Worm (Caenorhabditis elegans) whole organism, late embryonic: ENCODE data around the gene R13D11.4.

Experiments used
- C38D4.7 ChIP-seq: fragments of 200-800 bp; sonication (Bioruptor generic); optimal IDR thresholded peaks from 2 replicates; lab custom pipeline; 2018; ENCODE audit warnings: mild to moderate bottlenecking, missing genetic modification characterization, moderate library complexity, missing compliant biosample characterization
- Y22D7AL.16 ChIP-seq: sonication (generic microtip); optimal IDR thresholded peaks from 2 replicates; lab custom pipeline; 2016; ENCODE audit warnings: missing genetic modification characterization, missing compliant biosample characterization
- ama-1 ChIP-seq: fragments of 150-350 bp; optimal IDR thresholded peaks from 2 replicates; lab custom pipeline; 2014
- ceh-24 ChIP-seq: sonication (generic microtip); optimal IDR thresholded peaks from 2 replicates; lab custom pipeline; 2016; ENCODE audit warnings: mild to moderate bottlenecking, missing genetic modification characterization, missing compliant biosample characterization
- ceh-48 ChIP-seq: sonication (generic microtip); optimal IDR thresholded peaks from 2 replicates; lab custom pipeline; 2016; ENCODE audit warnings: missing genetic modification characterization, inconsistent platforms, missing compliant biosample characterization
- elt-2 ChIP-seq: sonication (generic microtip); optimal IDR thresholded peaks from 2 replicates; lab custom pipeline; 2016; ENCODE audit warnings: missing genetic modification reagents, missing genetic modification characterization, missing compliant biosample characterization
- lin-11 ChIP-seq: fragments of 200-800 bp; sonication (Bioruptor generic); optimal IDR thresholded peaks from 2 replicates; lab custom pipeline; 2018; ENCODE audit warnings: mild to moderate bottlenecking, missing genetic modification characterization, missing compliant biosample characterization
- nfya-1 ChIP-seq: sonication (generic microtip); optimal IDR thresholded peaks from 2 replicates; lab custom pipeline; 2017; ENCODE audit warnings: missing genetic modification characterization, mild to moderate bottlenecking, missing compliant biosample characterization, antibody characterized with exemption, moderate library complexity
- nhr-11 ChIP-seq: fragments of 150-350 bp; optimal IDR thresholded peaks from 2 replicates; lab custom pipeline; 2014; ENCODE audit warnings: missing biosample characterization, missing genetic modification characterization
- pat-9 ChIP-seq: fragments of 200-800 bp; sonication (Bioruptor generic); optimal IDR thresholded peaks from 2 replicates; lab custom pipeline; 2018; ENCODE audit warnings: mild to moderate bottlenecking, missing genetic modification characterization, moderate library complexity, missing compliant biosample characterization
- pqm-1 ChIP-seq: sonication (generic microtip); optimal IDR thresholded peaks from 2 replicates; lab custom pipeline; 2016; ENCODE audit warnings: missing genetic modification characterization, missing compliant biosample characterization
- tbx-2 ChIP-seq: sonication (generic microtip); optimal IDR thresholded peaks from 2 replicates; lab custom pipeline; 2016; ENCODE audit warnings: missing genetic modification characterization, missing compliant biosample characterization
- ttx-3 ChIP-seq: sonication (generic microtip); optimal IDR thresholded peaks from 2 replicates; lab custom pipeline; 2016; ENCODE audit warnings: missing genetic modification reagents, missing genetic modification characterization, missing compliant biosample characterization
- unc-86 ChIP-seq: sonication (generic microtip); optimal IDR thresholded peaks from 2 replicates; lab custom pipeline; 2016; ENCODE audit warnings: missing genetic modification characterization, missing compliant biosample characterization

- TF ChIP-seq ceh-48 (tag; lab: Kevin White, UChicago) = no peak
- TF ChIP-seq pqm-1 = no peak
- TF ChIP-seq nhr-11 (tag; lab: Kevin White, UChicago) = no peak
- no peak for TF ChIP-seq nfya-1 (tag; lab: Kevin White, UChicago)
- TF ChIP-seq tbx-2 (tag; lab: Kevin White, UChicago) = no peak
- no peak for TF ChIP-seq lin-11 (tag; lab: Kevin White, UChicago)
- TF ChIP-seq unc-86 (tag; lab: Kevin White, UChicago) = no peak
- no peak for TF ChIP-seq Y22D7AL.16
- TF ChIP-seq elt-2 (tag; lab: Kevin White, UChicago) = no peak
- TF ChIP-seq C38D4.7 (GFP tag; lab: Kevin White, UChicago) = no peak
- TF ChIP-seq ama-1 = no peak
- no peak for TF ChIP-seq pat-9
- no peak for TF ChIP-seq ceh-24
- no peak for TF ChIP-seq ttx-3
These were observed 9.0 kb upstream of the R13D11.4 start for ce11 chrV:801555-802060.
